Worm (Caenorhabditis elegans) whole organism, L4 larva: ENCODE measurements around the gene srt-49.

ENCODE experiments used
- F44E2.7 ChIP-seq: fragments of 200-800 bp; sonication (Bioruptor generic); IDR thresholded peaks from 2 replicates; pipeline ENCODE4 v2.1.2; 2022; ENCODE audit warnings: missing genetic modification characterization, missing compliant biosample characterization
- R02D3.7 ChIP-seq: fragments of 150-350 bp; sonication (generic microtip); optimal IDR thresholded peaks from 3 replicates; lab custom pipeline; 2014; ENCODE audit warnings: missing biosample characterization, missing genetic modification characterization
- ama-1 ChIP-seq: fragments of 150-350 bp; optimal IDR thresholded peaks from 2 replicates; lab custom pipeline; 2014; ENCODE audit warnings: inconsistent platforms, mixed read lengths
- daf-16 ChIP-seq, 3 experiments: sonication (generic microtip); optimal IDR thresholded peaks; 2 replicates each; lab custom pipeline; 2016 to 2017; ENCODE audit warnings: missing genetic modification characterization in 3 of 3, missing genetic modification reagents in 3 of 3, mild to moderate bottlenecking in 2 of 3, missing compliant biosample characterization in 2 of 3, missing biosample characterization in 1 of 3, moderate library complexity in 1 of 3
- daf-19 ChIP-seq: fragments of 200-800 bp; sonication (Bioruptor generic); conservative IDR thresholded peaks from 2 replicates; pipeline ENCODE4 v1.3.6; 2022; ENCODE audit warnings: missing genetic modification characterization, missing compliant biosample characterization
- mxl-2 ChIP-seq: fragments of 200-800 bp; sonication (Bioruptor generic); conservative IDR thresholded peaks from 2 replicates; pipeline ENCODE4 v1.3.6; 2022; ENCODE audit warnings: missing genetic modification reagents, missing genetic modification characterization, missing compliant biosample characterization
- nhr-25 ChIP-seq: sonication (generic microtip); optimal IDR thresholded peaks from 2 replicates; lab custom pipeline; 2017; ENCODE audit warnings: missing genetic modification characterization, mild to moderate bottlenecking, missing compliant biosample characterization, antibody characterized with exemption, moderate library complexity, borderline replicate concordance; ENCODE audit not compliant: insufficient read depth
- nhr-28 ChIP-seq: fragments of 150-350 bp; optimal IDR thresholded peaks from 2 replicates; lab custom pipeline; 2014; ENCODE audit warnings: missing biosample characterization, missing genetic modification characterization
- nhr-76 ChIP-seq: fragments of 150-350 bp; optimal IDR thresholded peaks from 2 replicates; lab custom pipeline; 2014; ENCODE audit warnings: missing biosample characterization, missing genetic modification characterization
- pha-4 ChIP-seq, 2 experiments: fragments of 150-350 bp in 1 of 2; fragments of 200-800 bp in 1 of 2; sonication (Bioruptor generic) in 1 of 2; IDR thresholded peaks in 1 of 2; optimal IDR thresholded peaks in 1 of 2; 2 replicates each; pipeline versions ENCODE4 v1.3.6 to Lab custom; 2014 to 2022; ENCODE audit warnings: missing genetic modification characterization in 2 of 2, missing genetic modification reagents in 2 of 2, missing biosample characterization in 1 of 2, missing compliant biosample characterization in 1 of 2
- unc-39 ChIP-seq: sonication (generic microtip); optimal IDR thresholded peaks from 2 replicates; lab custom pipeline; 2017; ENCODE audit warnings: missing biosample characterization, missing genetic modification characterization
- unc-62 ChIP-seq, 3 experiments: fragments of 150-350 bp in 1 of 3; sonication (generic microtip); optimal IDR thresholded peaks in 2 of 3; peaks in 1 of 3; 1 replicate in 1 of 3; 2 replicates in 2 of 3; lab custom pipeline; 2014 to 2017; ENCODE audit warnings: missing biosample characterization in 3 of 3, missing genetic modification characterization in 3 of 3, missing genetic modification reagents in 3 of 3, missing genotype in 1 of 3

- TF ChIP-seq R02D3.7 (tag; lab: Kevin White, UChicago) (no peak), unc-62 (GFP tag; optimal IDR thresholded peaks at IDR 0.05 in 1 of 2; lab: Kevin White, UChicago) (no peak), unc-62 (tag; optimal IDR thresholded peaks at IDR 0.05; lab: Kevin White, UChicago) (no peak), daf-16 (GFP tag; optimal IDR thresholded peaks at IDR 0.05; lab: Kevin White, UChicago) (no peak), daf-16 (tag; optimal IDR thresholded peaks at IDR 0.05; lab: Kevin White, UChicago) (no peak), F44E2.7 (GFP tag; lab: Robert Waterston, UW) (no peak), ama-1 (no peak), nhr-28 (tag; lab: Kevin White, UChicago) (no peak), unc-39 (tag; lab: Kevin White, UChicago) (no peak), nhr-25 (tag; lab: Kevin White, UChicago) (no peak), daf-19 (GFP tag; lab: Robert Waterston, UW) (no peak), nhr-76 (no peak), pha-4 (GFP tag; IDR thresholded peaks at IDR 0.05; lab: Robert Waterston, UW) (no peak), pha-4 (tag; optimal IDR thresholded peaks at IDR 0.05; lab: Kevin White, UChicago) (no peak), mxl-2 (no peak)
Observed at ce11 chrIV:15063789-15064188, 34.4 kb downstream of the srt-49 start.
